Fruit fly (Drosophila melanogaster) whole organism, prepupa: Measurements from ENCODE around the gene CkIalpha.
A peak's percentile ranks its signal among the peaks of the same experiment; 100 is the strongest.

Experiments used
- Blimp-1 ChIP-seq: fragments of 200-800 bp; sonication (Bioruptor generic); optimal IDR thresholded peaks from 3 replicates; lab custom pipeline; 2017; ENCODE audit warnings: missing biosample characterization, missing genetic modification characterization, mild to moderate bottlenecking, moderate library complexity, missing genetic modification reagents
- CG10631 ChIP-seq: fragments of 200-800 bp; sonication (Bioruptor generic); optimal IDR thresholded peaks from 2 replicates; lab custom pipeline; 2016; ENCODE audit warnings: missing biosample characterization, missing genetic modification characterization
- CG11762 ChIP-seq: fragments of 200-800 bp; sonication (Bioruptor generic); optimal IDR thresholded peaks from 3 replicates; lab custom pipeline; 2016; ENCODE audit warnings: missing biosample characterization, missing genetic modification characterization; ENCODE audit not compliant: insufficient read depth
- CG16779 ChIP-seq: fragments of 200-800 bp; sonication (Bioruptor generic); optimal IDR thresholded peaks from 3 replicates; lab custom pipeline; 2017; ENCODE audit warnings: missing biosample characterization, mild to moderate bottlenecking, missing genetic modification characterization
- Lpt ChIP-seq: fragments of 200-800 bp; sonication (Bioruptor generic); optimal IDR thresholded peaks from 3 replicates; lab custom pipeline; 2016; ENCODE audit warnings: missing biosample characterization, missing genetic modification characterization
- OdsH ChIP-seq: fragments of 200-800 bp; sonication (Bioruptor generic); optimal IDR thresholded peaks from 3 replicates; lab custom pipeline; 2016; ENCODE audit warnings: missing biosample characterization, missing genetic modification characterization
- achi ChIP-seq: fragments of 200-800 bp; sonication (Bioruptor generic); optimal IDR thresholded peaks from 3 replicates; lab custom pipeline; 2016; ENCODE audit warnings: missing biosample characterization, missing genetic modification characterization
- acj6 ChIP-seq: fragments of 200-800 bp; sonication (Bioruptor generic); optimal IDR thresholded peaks from 3 replicates; lab custom pipeline; 2016; ENCODE audit warnings: missing biosample characterization, missing genetic modification characterization
- cyc ChIP-seq: fragments of 200-800 bp; sonication (Bioruptor generic); optimal IDR thresholded peaks from 3 replicates; lab custom pipeline; 2016; ENCODE audit warnings: missing biosample characterization, missing genetic modification characterization

DNA sequence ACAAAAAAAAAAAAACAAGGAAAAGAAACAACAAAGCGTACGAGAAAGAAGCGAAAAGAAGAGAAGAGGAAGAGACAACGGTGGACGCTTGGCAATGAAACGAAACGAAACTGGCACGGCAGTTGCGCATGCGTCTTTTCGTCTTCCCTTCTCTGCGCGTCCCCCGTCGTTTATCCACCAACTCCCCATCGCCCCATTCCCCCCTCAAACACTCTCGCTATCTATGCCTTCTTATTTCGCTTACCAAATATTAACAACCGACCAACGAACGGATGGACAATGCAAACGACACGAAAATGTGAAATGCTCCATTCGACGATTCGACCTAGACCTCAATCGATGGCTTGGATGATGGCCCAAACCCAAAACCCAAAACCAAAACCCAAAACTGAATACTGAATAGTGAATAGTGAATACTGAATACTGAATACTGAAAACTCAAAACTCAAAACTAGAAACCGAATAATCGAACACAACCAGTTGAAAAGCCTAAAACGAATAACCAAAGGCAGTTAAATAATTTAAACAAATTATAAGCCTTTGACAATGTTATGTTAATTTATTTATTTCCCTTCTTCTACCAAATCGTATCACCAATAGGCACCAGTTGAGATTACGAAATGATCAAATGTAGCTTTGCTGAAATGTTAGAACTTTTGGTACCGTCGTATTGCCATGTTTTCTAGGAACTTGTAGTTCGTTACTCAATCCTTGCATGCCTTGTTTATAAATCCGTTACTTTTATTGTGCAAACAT, 17.3 kb downstream of the CkIalpha start:
- TF ChIP-seq OdsH (GFP tag; lab: Kevin White, UChicago): no peak
- no peak for TF ChIP-seq CG11762
- TF ChIP-seq cyc (GFP tag; lab: Kevin White, UChicago): no peak
- TF ChIP-seq acj6: no peak
- TF ChIP-seq CG16779 (tag; lab: Kevin White, UChicago): no peak
- peak; percentile 2 for TF ChIP-seq Blimp-1 (GFP tag; lab: Kevin White, UChicago)
- no peak for TF ChIP-seq CG10631 (GFP tag; lab: Kevin White, UChicago)
- TF ChIP-seq achi (GFP tag; lab: Kevin White, UChicago): no peak
- no peak for TF ChIP-seq Lpt (GFP tag; lab: Kevin White, UChicago)
